Fruit fly (Drosophila melanogaster) whole organism, embryonic: Measurements from ENCODE around the gene CG14883.

Experiments
- ATbp ChIP-seq: fragments of 200-800 bp; sonication (Bioruptor generic); optimal IDR thresholded peaks from 2 replicates; lab custom pipeline; 2017; ENCODE audit warnings: missing biosample characterization, mild to moderate bottlenecking, missing genetic modification characterization, missing genetic modification reagents
- Bgb ChIP-seq: fragments of 200-800 bp; sonication (Bioruptor generic); IDR thresholded peaks from 2 replicates; pipeline ENCODE4 v1.3.6; 2022; ENCODE audit warnings: missing biosample characterization, missing genetic modification characterization; ENCODE audit not compliant: partially characterized antibody
- CG12071 ChIP-seq: fragments of 200-800 bp; sonication (Bioruptor generic); optimal IDR thresholded peaks from 3 replicates; lab custom pipeline; 2018; ENCODE audit warnings: missing biosample characterization, mild to moderate bottlenecking, missing genetic modification characterization
- CG12155 ChIP-seq: fragments of 200-800 bp; sonication (Bioruptor generic); optimal IDR thresholded peaks from 3 replicates; lab custom pipeline; 2016; ENCODE audit warnings: missing biosample characterization, missing genetic modification characterization
- CG12299 ChIP-seq: fragments of 200-800 bp; sonication (Bioruptor generic); optimal IDR thresholded peaks from 2 replicates; lab custom pipeline; 2018; ENCODE audit warnings: missing biosample characterization, mild to moderate bottlenecking, missing genetic modification characterization
- CG12942 ChIP-seq: fragments of 200-800 bp; sonication (Bioruptor generic); optimal IDR thresholded peaks from 3 replicates; lab custom pipeline; 2016; ENCODE audit warnings: missing biosample characterization, missing genetic modification characterization
- CG13287 ChIP-seq: fragments of 200-800 bp; sonication (Bioruptor generic); IDR thresholded peaks from 2 replicates; pipeline ENCODE4 v1.3.6; 2022; ENCODE audit warnings: missing biosample characterization, missing genetic modification characterization; ENCODE audit not compliant: partially characterized antibody
- CG14860 ChIP-seq: fragments of 200-800 bp; sonication (Bioruptor generic); IDR thresholded peaks from 3 replicates; pipeline ENCODE4 v1.3.6; 2022; ENCODE audit warnings: missing biosample characterization, missing genetic modification characterization; ENCODE audit not compliant: partially characterized antibody
- CG1529 ChIP-seq: fragments of 200-800 bp; sonication (Bioruptor generic); optimal IDR thresholded peaks from 3 replicates; lab custom pipeline; 2018; ENCODE audit warnings: missing biosample characterization, missing genetic modification characterization
- CG17912 ChIP-seq: fragments of 200-800 bp; sonication (Bioruptor generic); optimal IDR thresholded peaks from 2 replicates; lab custom pipeline; 2018; ENCODE audit warnings: missing biosample characterization, mild to moderate bottlenecking, missing genetic modification characterization
- CG2129 ChIP-seq: fragments of 200-800 bp; sonication (Bioruptor generic); IDR thresholded peaks from 2 replicates; pipeline ENCODE4 v1.3.6; 2022; ENCODE audit warnings: missing biosample characterization, missing genetic modification characterization; ENCODE audit not compliant: partially characterized antibody
- CG31224 ChIP-seq: fragments of 200-800 bp; sonication (Bioruptor generic); IDR thresholded peaks from 2 replicates; pipeline ENCODE4 v1.3.6; 2022; ENCODE audit warnings: missing biosample characterization, missing genetic modification characterization
- CG3281 ChIP-seq: fragments of 200-800 bp; sonication (Bioruptor generic); optimal IDR thresholded peaks from 3 replicates; lab custom pipeline; 2017; ENCODE audit warnings: missing biosample characterization, mild to moderate bottlenecking, missing genetic modification characterization
- CG3726 ChIP-seq: fragments of 200-800 bp; sonication (Bioruptor generic); IDR thresholded peaks from 3 replicates; pipeline ENCODE4, ENCODE4 v1.3.6; 2022; ENCODE audit warnings: missing biosample characterization, missing genetic modification characterization
- CG3995 ChIP-seq: fragments of 200-800 bp; sonication (Bioruptor generic); optimal IDR thresholded peaks from 3 replicates; lab custom pipeline; 2016; ENCODE audit warnings: missing biosample characterization, missing genetic modification characterization
- CG4360 ChIP-seq: fragments of 200-800 bp; sonication (Bioruptor generic); IDR thresholded peaks from 2 replicates; pipeline ENCODE4 v1.3.6; 2022; ENCODE audit warnings: missing biosample characterization, missing genetic modification characterization
- CG4617 ChIP-seq: fragments of 200-800 bp; sonication (Bioruptor generic); optimal IDR thresholded peaks from 3 replicates; lab custom pipeline; 2016; ENCODE audit warnings: missing biosample characterization, missing genetic modification characterization, borderline replicate concordance
- CG6791 ChIP-seq: fragments of 200-800 bp; sonication (Bioruptor generic); IDR thresholded peaks from 3 replicates; pipeline ENCODE4 v1.3.6; 2022; ENCODE audit warnings: missing biosample characterization, missing genetic modification characterization; ENCODE audit not compliant: partially characterized antibody
- CG7745 ChIP-seq: fragments of 200-800 bp; sonication (Bioruptor generic); optimal IDR thresholded peaks from 2 replicates; lab custom pipeline; 2018; ENCODE audit warnings: missing biosample characterization, mild to moderate bottlenecking, missing genetic modification characterization, moderate library complexity
- CG7786 ChIP-seq: fragments of 200-800 bp; sonication (Bioruptor generic); optimal IDR thresholded peaks from 2 replicates; lab custom pipeline; 2016; ENCODE audit warnings: missing biosample characterization, missing genetic modification characterization
- CG8388 ChIP-seq: fragments of 200-800 bp; sonication (Bioruptor generic); optimal IDR thresholded peaks from 2 replicates; lab custom pipeline; 2019; ENCODE audit warnings: missing biosample characterization, mild to moderate bottlenecking, missing genetic modification characterization, moderate library complexity
- CG8478 ChIP-seq: fragments of >200 bp; optimal IDR thresholded peaks from 2 replicates; lab custom pipeline; 2018
- CHES-1-like ChIP-seq: fragments of 200-800 bp; sonication (Bioruptor generic); optimal IDR thresholded peaks from 2 replicates; lab custom pipeline; 2016; ENCODE audit warnings: missing biosample characterization, missing genetic modification characterization
- E2f2 ChIP-seq: fragments of 200-800 bp; sonication (Bioruptor generic); IDR thresholded peaks from 2 replicates; pipeline ENCODE4 v1.3.6; 2022; ENCODE audit warnings: missing biosample characterization, missing genetic modification characterization
- Fer3 ChIP-seq: fragments of 200-800 bp; sonication (Bioruptor generic); optimal IDR thresholded peaks from 2 replicates; lab custom pipeline; 2018; ENCODE audit warnings: missing biosample characterization, mild to moderate bottlenecking, missing genetic modification characterization, moderate library complexity
- H15 ChIP-seq: fragments of 200-800 bp; sonication (Bioruptor generic); IDR thresholded peaks from 3 replicates; pipeline ENCODE4 v1.3.6; 2022; ENCODE audit warnings: missing biosample characterization, missing genetic modification characterization
- Hand ChIP-seq: fragments of 200-800 bp; sonication (Bioruptor generic); optimal IDR thresholded peaks from 2 replicates; lab custom pipeline; 2017; ENCODE audit warnings: mild to moderate bottlenecking, missing biosample characterization, missing genetic modification reagents, missing genetic modification characterization
- Hey ChIP-seq: fragments of 200-800 bp; sonication (Bioruptor generic); optimal IDR thresholded peaks from 3 replicates; lab custom pipeline; 2018; ENCODE audit warnings: missing biosample characterization, mild to moderate bottlenecking, missing genetic modification characterization
- Hmr ChIP-seq: fragments of 200-800 bp; sonication (Bioruptor generic); optimal IDR thresholded peaks from 3 replicates; lab custom pipeline; 2017; ENCODE audit warnings: mild to moderate bottlenecking, missing biosample characterization, missing genetic modification reagents, missing genetic modification characterization
- Lim3 ChIP-seq: fragments of 200-800 bp; sonication (Bioruptor generic); IDR thresholded peaks from 2 replicates; pipeline ENCODE4 v1.3.6; 2022; ENCODE audit warnings: missing biosample characterization, missing genetic modification characterization
- MTF-1 ChIP-seq: fragments of 200-800 bp; sonication (Bioruptor generic); optimal IDR thresholded peaks from 2 replicates; lab custom pipeline; 2018; ENCODE audit warnings: missing biosample characterization, mild to moderate bottlenecking, missing genetic modification characterization, borderline replicate concordance
- Poxn ChIP-seq: fragments of 200-800 bp; sonication (Bioruptor generic); IDR thresholded peaks from 2 replicates; pipeline ENCODE4 v1.3.6; 2022; ENCODE audit warnings: missing biosample characterization, missing genetic modification characterization
- Spps ChIP-seq: fragments of 200-800 bp; sonication (Bioruptor generic); optimal IDR thresholded peaks from 2 replicates; lab custom pipeline; 2018; ENCODE audit warnings: missing biosample characterization, mild to moderate bottlenecking, missing genetic modification characterization
- br ChIP-seq: fragments of >200 bp; optimal IDR thresholded peaks from 2 replicates; lab custom pipeline; 2017
- chinmo ChIP-seq: fragments of 200-800 bp; sonication (Bioruptor generic); IDR thresholded peaks from 4 replicates; pipeline ENCODE4 v1.3.6; 2022; ENCODE audit warnings: missing biosample characterization, missing genetic modification characterization; ENCODE audit not compliant: partially characterized antibody
- dmrt11E ChIP-seq: fragments of 200-800 bp; sonication (Bioruptor generic); optimal IDR thresholded peaks from 3 replicates; lab custom pipeline; 2018; ENCODE audit warnings: missing biosample characterization, mild to moderate bottlenecking, missing genetic modification characterization, moderate library complexity
- dpn ChIP-seq, 2 experiments: fragments of 200-800 bp; sonication (Bioruptor generic); optimal IDR thresholded peaks; 3 replicates each; lab custom pipeline; 2016; ENCODE audit warnings: missing biosample characterization in 2 of 2, missing genetic modification characterization in 2 of 2
- knrl ChIP-seq: fragments of 200-800 bp; sonication (Bioruptor generic); IDR thresholded peaks from 3 replicates; pipeline ENCODE4 v1.3.6; 2022; ENCODE audit warnings: missing biosample characterization, missing genetic modification characterization; ENCODE audit not compliant: partially characterized antibody
- p53 ChIP-seq: fragments of 200-800 bp; sonication (Bioruptor generic); optimal IDR thresholded peaks from 2 replicates; lab custom pipeline; 2016; ENCODE audit warnings: missing biosample characterization, missing genetic modification characterization
- phol ChIP-seq: fragments of 200-800 bp; sonication (Bioruptor generic); optimal IDR thresholded peaks from 3 replicates; lab custom pipeline; 2018; ENCODE audit warnings: missing biosample characterization, mild to moderate bottlenecking, missing genetic modification characterization, moderate library complexity
- pita ChIP-seq: fragments of 200-800 bp; sonication (Bioruptor generic); optimal IDR thresholded peaks from 2 replicates; lab custom pipeline; 2017; ENCODE audit warnings: missing biosample characterization, mild to moderate bottlenecking, missing genetic modification characterization
- pnt ChIP-seq: fragments of 200-800 bp; sonication (Bioruptor generic); optimal IDR thresholded peaks from 3 replicates; lab custom pipeline; 2016; ENCODE audit warnings: missing biosample characterization, missing genetic modification characterization
- ro ChIP-seq: fragments of 200-800 bp; sonication (Bioruptor generic); IDR thresholded peaks from 2 replicates; pipeline ENCODE4 v1.3.6; 2022; ENCODE audit warnings: missing biosample characterization, missing genetic modification characterization
- sisA ChIP-seq: fragments of 200-800 bp; sonication (Bioruptor generic); IDR thresholded peaks from 2 replicates; pipeline ENCODE4 v1.3.6; 2022; ENCODE audit warnings: missing biosample characterization, missing genetic modification characterization
- sna ChIP-seq: fragments of 200-800 bp; sonication (Bioruptor generic); IDR thresholded peaks from 2 replicates; pipeline ENCODE4 v1.3.6; 2022; ENCODE audit warnings: missing biosample characterization, missing genetic modification characterization; ENCODE audit not compliant: partially characterized antibody
- tin ChIP-seq: fragments of 200-800 bp; sonication (Bioruptor generic); optimal IDR thresholded peaks from 3 replicates; lab custom pipeline; 2016; ENCODE audit warnings: missing biosample characterization, missing genetic modification characterization
- tio ChIP-seq: fragments of 200-800 bp; sonication (Bioruptor generic); optimal IDR thresholded peaks from 2 replicates; lab custom pipeline; 2017; ENCODE audit warnings: missing biosample characterization, missing genetic modification characterization, inconsistent platforms
- tup ChIP-seq: fragments of 200-800 bp; sonication (Bioruptor generic); optimal IDR thresholded peaks from 2 replicates; lab custom pipeline; 2016; ENCODE audit warnings: missing biosample characterization, mild to moderate bottlenecking, missing genetic modification characterization, moderate library complexity
- usp ChIP-seq: fragments of >200 bp; optimal IDR thresholded peaks from 2 replicates; lab custom pipeline; 2017; ENCODE audit warnings: missing biosample characterization, missing genetic modification characterization
- vfl ChIP-seq: fragments of 200-800 bp; sonication (Bioruptor generic); optimal IDR thresholded peaks from 2 replicates; lab custom pipeline; 2016; ENCODE audit warnings: missing biosample characterization, missing genetic modification characterization

CG14883 gene

dm6 chr3R:16497379-16497778 lies 41.5 kb downstream of the CG14883 start (continued):
- no peak for TF ChIP-seq CG14860
- peak; percentile 85 for TF ChIP-seq phol (tag; lab: Kevin White, UChicago)
- TF ChIP-seq CG17912 (GFP tag; lab: Kevin White, UChicago): peak; percentile 66
- TF ChIP-seq CG12299 (tag; lab: Kevin White, UChicago): peak; percentile 53
- no peak for TF ChIP-seq CG13287 (GFP tag; lab: Robert Waterston, UW)
- no peak; the same call in 2 of the 3 replicates for TF ChIP-seq knrl (GFP tag; lab: Robert Waterston, UW)
- no peak for TF ChIP-seq usp (GFP tag; lab: Kevin White, UChicago)
- no peak for TF ChIP-seq chinmo (GFP tag; lab: Robert Waterston, UW)
- peak; percentile 50 for TF ChIP-seq CG12071 (GFP tag; lab: Kevin White, UChicago)
- no peak for TF ChIP-seq sna
- TF ChIP-seq CG8478 (lab: Kevin White, UChicago): no peak
- TF ChIP-seq Poxn: no peak
- TF ChIP-seq MTF-1: peak; percentile 87
- TF ChIP-seq pita (GFP tag; lab: Kevin White, UChicago): peak; percentile 8
- no peak for TF ChIP-seq CG2129
- peak; percentile 45 for TF ChIP-seq vfl (GFP tag; lab: Kevin White, UChicago)
- TF ChIP-seq sisA: peak; percentile 89
- TF ChIP-seq pnt: peak; percentile 71
- TF ChIP-seq tup (GFP tag; lab: Kevin White, UChicago): peak; percentile 55
- peak; percentile 6 for TF ChIP-seq CG3995 (GFP tag; lab: Kevin White, UChicago)
- peak; percentile 87 for TF ChIP-seq Fer3 (tag; lab: Kevin White, UChicago)
- peak; percentile 54 for TF ChIP-seq CG4617 (GFP tag; lab: Kevin White, UChicago)
- TF ChIP-seq ro (GFP tag; lab: Robert Waterston, UW): peak; percentile 61
- peak; percentile 81 for TF ChIP-seq CG12942
- peak; percentile 71 for TF ChIP-seq CG31224 (GFP tag; lab: Robert Waterston, UW)
- peak; percentile 50 for TF ChIP-seq p53 (GFP tag; lab: Kevin White, UChicago)
- TF ChIP-seq CG1529 (GFP tag; lab: Kevin White, UChicago): peak; percentile 58
- TF ChIP-seq br: no peak
- TF ChIP-seq Hmr (GFP tag; lab: Kevin White, UChicago): peak; percentile 87
- TF ChIP-seq tin (GFP tag; lab: Kevin White, UChicago): peak; percentile 85
- peak; percentile 64 for TF ChIP-seq CG12155 (GFP tag; lab: Kevin White, UChicago)
- TF ChIP-seq CG3726 (GFP tag; lab: Robert Waterston, UW): peak; percentile 71; the same call in 1 of the 3 replicates
- TF ChIP-seq tio (GFP tag; lab: Kevin White, UChicago): peak; percentile 68
- peak; percentile 26; the same call in 1 of the 2 replicates for TF ChIP-seq Bgb (GFP tag; lab: Robert Waterston, UW)
- TF ChIP-seq CG8388 (GFP tag; lab: Kevin White, UChicago): peak; percentile 74
- peak; percentile 84 for TF ChIP-seq ATbp (GFP tag; lab: Kevin White, UChicago)
- TF ChIP-seq CHES-1-like (GFP tag; lab: Kevin White, UChicago): peak; percentile 33
- peak; percentile 31; the same call in 1 of the 2 replicates for TF ChIP-seq Lim3 (GFP tag; lab: Robert Waterston, UW)
- TF ChIP-seq E2f2 (GFP tag; lab: Robert Waterston, UW): peak; percentile 96
- peak; percentile 36 for TF ChIP-seq CG7786 (GFP tag; lab: Kevin White, UChicago)
- TF ChIP-seq Spps (tag; lab: Kevin White, UChicago): peak; percentile 79
- peak; percentile 38; the same call in 1 of the 3 replicates for TF ChIP-seq CG6791
- TF ChIP-seq dpn (GFP tag; optimal IDR thresholded peaks at IDR 0.05; lab: Kevin White, UChicago): peak; percentile 70 to 88
- peak; percentile 66 for TF ChIP-seq CG4360 (GFP tag; lab: Robert Waterston, UW)
- TF ChIP-seq CG3281 (GFP tag; lab: Kevin White, UChicago): peak; percentile 82
- TF ChIP-seq Hand (GFP tag; lab: Kevin White, UChicago): no peak
- peak; percentile 88 for TF ChIP-seq H15 (GFP tag; lab: Robert Waterston, UW)
- TF ChIP-seq dmrt11E (tag; lab: Kevin White, UChicago): peak; percentile 75
- TF ChIP-seq Hey (tag; lab: Kevin White, UChicago): no peak
- TF ChIP-seq CG7745 (tag; lab: Kevin White, UChicago): no peak
